Fruit fly (Drosophila melanogaster) whole organism, prepupa: ENCODE results near the gene Ald1.

Experiments used
- CG10631 ChIP-seq: fragments of 200-800 bp; sonication (Bioruptor generic); optimal IDR thresholded peaks from 2 replicates; lab custom pipeline; 2016; ENCODE audit warnings: missing biosample characterization, missing genetic modification characterization
- CG10669 ChIP-seq: fragments of 200-800 bp; sonication (Bioruptor generic); optimal IDR thresholded peaks from 3 replicates; lab custom pipeline; 2018; ENCODE audit warnings: missing biosample characterization, mild to moderate bottlenecking, missing genetic modification characterization, moderate library complexity
- CG11294 ChIP-seq: fragments of 200-800 bp; sonication (Bioruptor generic); IDR thresholded peaks from 2 replicates; pipeline ENCODE4 v1.3.6; 2022; ENCODE audit warnings: missing biosample characterization, missing genetic modification characterization
- CG11762 ChIP-seq: fragments of 200-800 bp; sonication (Bioruptor generic); optimal IDR thresholded peaks from 3 replicates; lab custom pipeline; 2016; ENCODE audit warnings: missing biosample characterization, missing genetic modification characterization; ENCODE audit not compliant: insufficient read depth
- CG15336 ChIP-seq: fragments of 200-800 bp; sonication (Bioruptor generic); IDR thresholded peaks from 2 replicates; pipeline ENCODE4 v1.3.6; 2022; ENCODE audit warnings: missing biosample characterization, missing genetic modification characterization
- CG1621 ChIP-seq: fragments of 200-800 bp; sonication (Bioruptor generic); optimal IDR thresholded peaks from 3 replicates; lab custom pipeline; 2018; ENCODE audit warnings: missing biosample characterization, mild to moderate bottlenecking, missing genetic modification characterization
- CG16779 ChIP-seq: fragments of 200-800 bp; sonication (Bioruptor generic); optimal IDR thresholded peaks from 3 replicates; lab custom pipeline; 2017; ENCODE audit warnings: missing biosample characterization, mild to moderate bottlenecking, missing genetic modification characterization
- CG3032 ChIP-seq: fragments of 200-800 bp; optimal IDR thresholded peaks from 2 replicates; lab custom pipeline; 2019; ENCODE audit warnings: missing biosample characterization, mild to moderate bottlenecking, missing genetic modification characterization, moderate library complexity
- CG32006 ChIP-seq: fragments of 200-800 bp; sonication (Bioruptor generic); optimal IDR thresholded peaks from 3 replicates; lab custom pipeline; 2017; ENCODE audit warnings: missing biosample characterization, mild to moderate bottlenecking, missing genetic modification characterization
- CG34406 ChIP-seq: fragments of 200-800 bp; sonication (Bioruptor generic); optimal IDR thresholded peaks from 3 replicates; lab custom pipeline; 2016; ENCODE audit warnings: missing biosample characterization, missing genetic modification characterization
- CG3919 ChIP-seq: fragments of 200-800 bp; sonication (Bioruptor generic); optimal IDR thresholded peaks from 3 replicates; lab custom pipeline; 2016; ENCODE audit warnings: missing biosample characterization, missing genetic modification characterization
- CG6163 ChIP-seq: fragments of 200-800 bp; sonication (Bioruptor generic); IDR thresholded peaks from 3 replicates; pipeline ENCODE4 v1.3.6; 2022; ENCODE audit warnings: missing biosample characterization, missing genetic modification characterization
- CG6276 ChIP-seq: fragments of 200-800 bp; sonication (Bioruptor generic); optimal IDR thresholded peaks from 2 replicates; lab custom pipeline; 2017; ENCODE audit warnings: missing biosample characterization, mild to moderate bottlenecking, missing genetic modification characterization
- CG6792 ChIP-seq: fragments of 200-800 bp; sonication (Bioruptor generic); optimal IDR thresholded peaks from 3 replicates; lab custom pipeline; 2016; ENCODE audit warnings: missing biosample characterization, missing genetic modification characterization
- CG6808 ChIP-seq: fragments of 200-800 bp; sonication (Bioruptor generic); optimal IDR thresholded peaks from 3 replicates; lab custom pipeline; 2017; ENCODE audit warnings: missing biosample characterization, missing genetic modification characterization, mild to moderate bottlenecking, moderate library complexity, missing genetic modification reagents
- CG7368 ChIP-seq: fragments of 200-800 bp; sonication (Bioruptor generic); optimal IDR thresholded peaks from 3 replicates; lab custom pipeline; 2016; ENCODE audit warnings: missing biosample characterization, missing genetic modification characterization
- CG8119 ChIP-seq: fragments of 200-800 bp; sonication (Bioruptor generic); IDR thresholded peaks from 3 replicates; pipeline ENCODE4 v1.3.6; 2022; ENCODE audit warnings: missing biosample characterization, missing genetic modification characterization
- Eip75B ChIP-seq: fragments of 200-800 bp; sonication (Bioruptor generic); optimal IDR thresholded peaks from 3 replicates; lab custom pipeline; 2016; ENCODE audit warnings: missing biosample characterization, missing genetic modification characterization
- Eip78C ChIP-seq: fragments of 200-800 bp; sonication (Bioruptor generic); peaks from one replicate; lab custom pipeline; 2016; ENCODE audit warnings: missing biosample characterization, missing genetic modification characterization
- Eip93F ChIP-seq: fragments of 200-800 bp; sonication (Bioruptor generic); optimal IDR thresholded peaks from 2 replicates; lab custom pipeline; 2016; ENCODE audit warnings: missing biosample characterization, mild to moderate bottlenecking, missing genetic modification characterization
- Gug ChIP-seq: fragments of 200-800 bp; sonication (Bioruptor generic); IDR thresholded peaks from 2 replicates; pipeline ENCODE4 v1.3.6; 2022; ENCODE audit warnings: missing biosample characterization, missing genetic modification characterization
- Hr4 ChIP-seq: fragments of 200-800 bp; sonication (Bioruptor generic); optimal IDR thresholded peaks from 3 replicates; lab custom pipeline; 2016; ENCODE audit warnings: missing biosample characterization, missing genetic modification characterization
- Met ChIP-seq: fragments of 200-800 bp; sonication (Bioruptor generic); optimal IDR thresholded peaks from 3 replicates; lab custom pipeline; 2016; ENCODE audit warnings: missing biosample characterization, missing genetic modification characterization
- OdsH ChIP-seq: fragments of 200-800 bp; sonication (Bioruptor generic); optimal IDR thresholded peaks from 3 replicates; lab custom pipeline; 2016; ENCODE audit warnings: missing biosample characterization, missing genetic modification characterization
- Smox ChIP-seq: fragments of 200-800 bp; sonication (Bioruptor generic); optimal IDR thresholded peaks from 3 replicates; lab custom pipeline; 2016; ENCODE audit warnings: missing biosample characterization, missing genetic modification characterization
- Sox14 ChIP-seq: fragments of 200-800 bp; sonication (Bioruptor generic); optimal IDR thresholded peaks from 3 replicates; lab custom pipeline; 2016; ENCODE audit warnings: missing biosample characterization, missing genetic modification characterization
- achi ChIP-seq: fragments of 200-800 bp; sonication (Bioruptor generic); optimal IDR thresholded peaks from 3 replicates; lab custom pipeline; 2016; ENCODE audit warnings: missing biosample characterization, missing genetic modification characterization
- cyc ChIP-seq: fragments of 200-800 bp; sonication (Bioruptor generic); optimal IDR thresholded peaks from 3 replicates; lab custom pipeline; 2016; ENCODE audit warnings: missing biosample characterization, missing genetic modification characterization
- dac ChIP-seq: fragments of 200-800 bp; sonication (Bioruptor generic); optimal IDR thresholded peaks from 2 replicates; lab custom pipeline; 2017; ENCODE audit warnings: missing biosample characterization, mild to moderate bottlenecking, missing genetic modification characterization
- dsx ChIP-seq: fragments of 200-800 bp; optimal IDR thresholded peaks from 3 replicates; lab custom pipeline; 2019; ENCODE audit warnings: missing biosample characterization, mild to moderate bottlenecking, missing genetic modification characterization, moderate library complexity; ENCODE audit not compliant: poor library complexity, severe bottlenecking
- eg ChIP-seq: fragments of 200-800 bp; sonication (Bioruptor generic); IDR thresholded peaks from 3 replicates; pipeline ENCODE4 v1.3.6; 2022; ENCODE audit warnings: missing biosample characterization, missing genetic modification characterization
- fd59A ChIP-seq: fragments of 200-800 bp; sonication (Bioruptor generic); optimal IDR thresholded peaks from 2 replicates; lab custom pipeline; 2017; ENCODE audit warnings: missing biosample characterization, mild to moderate bottlenecking, missing genetic modification characterization, missing genetic modification reagents
- fd85E ChIP-seq: fragments of 200-800 bp; sonication (Bioruptor generic); optimal IDR thresholded peaks from 3 replicates; lab custom pipeline; 2016; ENCODE audit warnings: missing biosample characterization, missing genetic modification characterization
- fkh ChIP-seq: fragments of 200-800 bp; sonication (Bioruptor generic); optimal IDR thresholded peaks from 3 replicates; lab custom pipeline; 2017; ENCODE audit warnings: missing biosample characterization, mild to moderate bottlenecking, missing genetic modification characterization, moderate library complexity
- net ChIP-seq: fragments of 200-800 bp; sonication (Bioruptor generic); optimal IDR thresholded peaks from 3 replicates; lab custom pipeline; 2016; ENCODE audit warnings: missing biosample characterization, missing genetic modification characterization
- pdm3 ChIP-seq: fragments of 200-800 bp; sonication (Bioruptor generic); optimal IDR thresholded peaks from 3 replicates; lab custom pipeline; 2016; ENCODE audit warnings: missing biosample characterization, missing genetic modification characterization
- svp ChIP-seq: fragments of 200-800 bp; sonication (Bioruptor generic); peaks from one replicate; lab custom pipeline; 2016; ENCODE audit warnings: missing biosample characterization, missing genetic modification characterization

The Ald1 gene

DNA sequence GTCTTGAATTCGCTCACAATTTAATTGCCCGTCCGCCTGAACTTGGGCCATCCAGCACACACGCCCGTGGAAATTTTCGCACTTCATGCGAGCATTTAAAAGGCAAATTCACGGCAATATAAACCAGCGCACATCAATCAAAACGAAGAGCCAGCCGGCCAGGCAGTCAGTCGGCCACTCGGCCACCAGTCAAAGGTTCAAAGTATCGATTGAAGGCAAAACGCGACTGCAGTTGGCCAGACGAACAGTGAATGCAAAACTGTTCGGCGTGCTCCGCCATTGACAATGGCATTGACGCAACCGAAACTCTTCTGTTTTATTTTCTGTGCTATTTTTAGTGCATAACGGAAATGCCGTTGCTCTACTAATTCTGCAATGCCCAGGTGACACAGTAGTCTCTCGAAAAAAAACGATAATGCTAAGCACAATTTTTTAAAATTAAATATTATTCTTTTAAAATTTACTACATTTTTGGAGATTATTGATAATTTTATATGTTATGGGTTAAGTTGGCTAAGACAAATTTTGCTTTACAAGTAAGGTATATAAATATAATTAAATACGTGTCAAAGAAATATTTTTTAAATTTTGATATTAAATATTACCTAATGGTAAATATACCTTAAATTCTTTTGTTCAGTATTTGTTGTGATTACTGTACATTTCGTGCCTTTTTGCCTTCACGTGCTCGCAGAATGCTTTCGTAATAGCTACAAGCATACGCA is 13.4 kb downstream of the Ald1 start:
- TF ChIP-seq cyc (GFP tag; lab: Kevin White, UChicago) = peak; percentile 19
- TF ChIP-seq CG11294 = peak; percentile 51; the same call in 1 of the 2 replicates
- TF ChIP-seq CG34406 (GFP tag; lab: Kevin White, UChicago) = no peak
- peak; percentile 7 for TF ChIP-seq net (GFP tag; lab: Kevin White, UChicago)
- TF ChIP-seq CG6276 (GFP tag; lab: Kevin White, UChicago) = peak; percentile 45
- TF ChIP-seq CG16779 (tag; lab: Kevin White, UChicago) = no peak
- TF ChIP-seq CG1621 (tag; lab: Kevin White, UChicago) = no peak
- peak; percentile 9 for TF ChIP-seq CG6808
- peak; percentile 52; the same call in 1 of the 3 replicates for TF ChIP-seq CG8119 (GFP tag; lab: Robert Waterston, UW)
- TF ChIP-seq CG10631 (GFP tag; lab: Kevin White, UChicago) = peak; percentile 26
- no peak for TF ChIP-seq CG11762
- TF ChIP-seq Eip78C = peak; percentile 59
- peak; percentile 75 for TF ChIP-seq eg (GFP tag; lab: Robert Waterston, UW)
- peak; percentile 42; the same call in 1 of the 2 replicates for TF ChIP-seq Gug
- no peak for TF ChIP-seq Eip93F (GFP tag; lab: Kevin White, UChicago)
- peak; percentile 67 for TF ChIP-seq CG15336 (GFP tag; lab: Robert Waterston, UW)
- TF ChIP-seq achi = peak; percentile 48
- no peak for TF ChIP-seq Smox
- peak; percentile 19 for TF ChIP-seq CG10669 (GFP tag; lab: Kevin White, UChicago)
- TF ChIP-seq svp (GFP tag; lab: Kevin White, UChicago) = peak; percentile 56
- peak; percentile 21 for TF ChIP-seq CG32006 (GFP tag; lab: Kevin White, UChicago)
- peak; percentile 35 for TF ChIP-seq CG3919 (GFP tag; lab: Kevin White, UChicago)
- no peak for TF ChIP-seq CG3032
- TF ChIP-seq CG6792 = no peak
- no peak for TF ChIP-seq dsx
- 0 out of 3 replicates have a peak, but pooled peaks have one; percentile 13 for TF ChIP-seq CG6163 (GFP tag; lab: Robert Waterston, UW)

DNA sequence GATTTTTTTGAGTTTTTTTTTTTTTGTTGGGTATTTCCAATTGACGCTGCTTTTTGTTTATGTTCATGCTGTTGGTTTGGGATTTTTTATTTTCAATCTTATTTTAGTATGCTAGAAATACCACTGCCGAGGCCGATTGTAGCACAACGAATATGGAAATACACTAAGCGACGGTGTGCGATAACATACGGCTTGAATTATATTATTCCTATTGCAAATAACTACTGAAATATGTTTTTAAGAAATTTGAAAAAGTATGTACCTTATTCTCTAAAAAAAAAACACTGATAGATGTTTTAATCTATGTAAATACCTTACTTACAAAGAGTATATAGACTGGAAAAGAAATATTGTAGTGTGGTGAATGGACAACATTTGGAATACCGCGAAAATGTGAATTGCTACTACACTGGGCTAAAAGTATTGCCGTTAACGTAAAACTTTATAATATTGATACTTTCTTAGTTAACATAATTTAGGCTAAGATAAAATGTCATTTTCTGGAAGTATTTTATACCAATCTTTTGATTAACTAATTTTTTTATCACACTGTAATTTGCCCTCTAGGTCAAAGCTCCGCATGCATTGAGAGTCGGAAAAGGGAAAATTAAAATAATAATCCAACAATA is 18.8 kb downstream of the Ald1 start:
- TF ChIP-seq OdsH (GFP tag; lab: Kevin White, UChicago) (no peak), pdm3 (GFP tag; lab: Kevin White, UChicago) (no peak), CG7368 (GFP tag; lab: Kevin White, UChicago) (no peak), CG11294 (no peak), dac (GFP tag; lab: Kevin White, UChicago) (no peak), Met (GFP tag; lab: Kevin White, UChicago) (no peak), Eip93F (GFP tag; lab: Kevin White, UChicago) (no peak), fd59A (GFP tag; lab: Kevin White, UChicago) (no peak), Hr4 (no peak), eg (GFP tag; lab: Robert Waterston, UW) (no peak), CG34406 (GFP tag; lab: Kevin White, UChicago) (no peak), Eip78C (no peak), CG6808 (no peak), svp (GFP tag; lab: Kevin White, UChicago) (no peak), Eip75B (GFP tag; lab: Kevin White, UChicago) (no peak), CG16779 (tag; lab: Kevin White, UChicago) (no peak), fd85E (GFP tag; lab: Kevin White, UChicago) (no peak), Sox14 (GFP tag; lab: Kevin White, UChicago) (no peak)

DNA sequence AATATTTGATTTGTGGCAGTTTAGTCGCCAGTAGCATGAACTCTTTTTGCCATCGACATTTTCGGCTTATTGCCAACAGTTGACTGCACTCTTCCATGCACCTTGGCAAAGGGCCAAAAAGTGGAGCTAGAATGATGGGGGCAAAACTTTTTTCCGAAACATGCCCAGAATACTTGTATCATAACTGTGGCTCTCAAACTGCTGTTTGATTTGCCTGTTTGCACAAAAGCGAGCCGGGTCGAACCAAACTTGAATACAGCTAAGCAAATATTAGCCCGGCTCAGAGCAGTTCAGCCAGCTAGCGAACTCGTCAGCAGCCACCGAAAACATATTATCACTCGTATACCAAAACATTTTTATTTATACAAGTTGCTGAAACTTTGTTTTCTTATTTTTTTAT is 22.4 kb downstream of the Ald1 start:
- TF ChIP-seq CG11762 = no peak
- TF ChIP-seq CG15336 (GFP tag; lab: Robert Waterston, UW) = no peak
- TF ChIP-seq fkh = peak; percentile 97
